Worm (Caenorhabditis elegans) whole organism, young adult: ENCODE results near the gene srh-1.

ENCODE experiments used
- B0035.1 ChIP-seq: sonication (generic microtip); optimal IDR thresholded peaks from 2 replicates; lab custom pipeline; 2016; ENCODE audit warnings: missing genetic modification characterization, mild to moderate bottlenecking, missing compliant biosample characterization, missing genotype, missing genetic modification reagents
- T07F8.4 ChIP-seq: sonication (generic microtip); optimal IDR thresholded peaks from 2 replicates; lab custom pipeline; 2016; ENCODE audit warnings: mild to moderate bottlenecking, missing genetic modification characterization, moderate library complexity, missing compliant biosample characterization
- ama-1 ChIP-seq, 3 experiments: fragments of 150-350 bp in 1 of 3; sonication (generic microtip) in 2 of 3; optimal IDR thresholded peaks; 2 replicates each; lab custom pipeline; 2014 to 2018; ENCODE audit warnings: missing biosample characterization in 2 of 3, missing genetic modification characterization in 2 of 3, missing genetic modification reagents in 2 of 3
- cebp-2 ChIP-seq: fragments of 200-800 bp; sonication (Bioruptor generic); IDR thresholded peaks from 2 replicates; pipeline ENCODE4 v1.3.6; 2022; ENCODE audit warnings: missing genetic modification characterization, missing compliant biosample characterization
- die-1 ChIP-seq: sonication (generic microtip); optimal IDR thresholded peaks from 2 replicates; lab custom pipeline; 2016; ENCODE audit warnings: missing genotype, mild to moderate bottlenecking, missing genetic modification characterization, missing compliant biosample characterization
- dpl-1 ChIP-seq: fragments of 150-350 bp; optimal IDR thresholded peaks from 2 replicates; lab custom pipeline; 2014; ENCODE audit warnings: missing biosample characterization, missing genetic modification reagents, missing genetic modification characterization
- hmg-20 ChIP-seq: fragments of 200-800 bp; sonication (Bioruptor generic); IDR thresholded peaks from 2 replicates; pipeline ENCODE4 v1.3.6; 2022; ENCODE audit warnings: missing genetic modification reagents, missing genetic modification characterization, missing compliant biosample characterization
- hsf-1 ChIP-seq: fragments of 200-800 bp; sonication (Bioruptor generic); IDR thresholded peaks from 2 replicates; pipeline ENCODE4 v1.3.6; 2022; ENCODE audit warnings: missing genetic modification reagents, missing genetic modification characterization, missing compliant biosample characterization
- lag-1 ChIP-seq: fragments of 200-800 bp; sonication (Bioruptor generic); IDR thresholded peaks from 2 replicates; pipeline ENCODE4 v1.3.6; 2022; ENCODE audit warnings: missing genetic modification reagents, missing genetic modification characterization, missing compliant biosample characterization
- lsl-1 ChIP-seq: fragments of 200-800 bp; sonication (Bioruptor generic); optimal IDR thresholded peaks from 2 replicates; lab custom pipeline; 2018; ENCODE audit warnings: mild to moderate bottlenecking, missing genetic modification characterization, moderate library complexity, missing compliant biosample characterization
- nhr-120 ChIP-seq: fragments of 200-800 bp; sonication (Bioruptor generic); IDR thresholded peaks from 2 replicates; pipeline ENCODE4 v1.3.6; 2022; ENCODE audit warnings: missing genetic modification characterization, missing compliant biosample characterization
- nhr-90 ChIP-seq: sonication (generic microtip); optimal IDR thresholded peaks from 2 replicates; lab custom pipeline; 2016; ENCODE audit warnings: missing genotype, mild to moderate bottlenecking, missing genetic modification characterization, missing compliant biosample characterization
- rcor-1 ChIP-seq: fragments of 200-800 bp; sonication (Bioruptor generic); IDR thresholded peaks from 2 replicates; pipeline ENCODE4 v1.3.6; 2022; ENCODE audit warnings: missing genetic modification reagents, missing genetic modification characterization, missing compliant biosample characterization
- snpc-4 ChIP-seq, 5 experiments: fragments of 150-350 bp in 1 of 5; sonication (generic microtip) in 4 of 5; optimal IDR thresholded peaks; 2 replicates each; lab custom pipeline; 2014 to 2018; ENCODE audit warnings: missing genetic modification characterization in 5 of 5, missing biosample characterization in 3 of 5, antibody characterized with exemption in 2 of 5, mild to moderate bottlenecking in 2 of 5, missing compliant biosample characterization in 2 of 5, missing genotype in 2 of 5, moderate library complexity in 2 of 5, missing genetic modification reagents in 1 of 5

DNA sequence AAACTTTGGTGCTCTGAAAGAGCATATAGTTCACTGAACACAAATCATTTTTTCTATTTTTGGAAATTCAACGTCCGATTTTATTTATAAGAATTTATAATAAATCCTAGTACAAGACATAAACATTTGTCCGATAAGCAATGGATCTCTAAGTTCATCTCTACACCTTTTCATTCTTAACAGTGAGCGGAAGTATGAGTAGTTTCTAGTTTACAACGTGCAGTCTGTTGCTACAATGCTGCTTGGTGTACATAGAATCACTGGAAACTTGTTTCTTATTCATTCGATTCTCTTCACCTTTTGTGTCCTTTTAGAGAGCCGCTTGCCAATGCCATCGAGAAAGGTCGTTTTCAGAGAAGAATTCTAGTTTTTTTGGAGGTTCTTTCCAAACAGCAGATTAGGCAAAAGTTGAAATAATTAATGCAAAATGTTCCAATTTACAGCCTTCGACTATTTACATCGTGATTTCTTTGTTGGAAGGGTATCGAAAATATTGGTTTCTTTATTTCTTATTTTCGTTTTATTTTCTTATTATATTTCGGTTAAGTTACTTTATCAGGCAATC is 41.4 kb downstream of the srh-1 start:
- TF ChIP-seq nhr-120 (no peak), hsf-1 (no peak), ama-1 (optimal IDR thresholded peaks at IDR 0.05; lab: Kevin White, UChicago) (no peak), ama-1 (GFP tag; optimal IDR thresholded peaks at IDR 0.05; lab: Kevin White, UChicago) (no peak), cebp-2 (GFP tag; lab: Robert Waterston, UW) (no peak), hmg-20 (GFP tag; lab: Robert Waterston, UW) (no peak), T07F8.4 (no peak), rcor-1 (GFP tag; lab: Robert Waterston, UW) (no peak), dpl-1 (GFP tag; lab: Kevin White, UChicago) (no peak), lsl-1 (no peak), die-1 (tag; lab: Kevin White, UChicago) (no peak), lag-1 (GFP tag; lab: Robert Waterston, UW) (no peak), nhr-90 (tag; lab: Kevin White, UChicago) (no peak), B0035.1 (no peak), snpc-4 (GFP tag; optimal IDR thresholded peaks at IDR 0.05; lab: Kevin White, UChicago) (no peak), snpc-4 (tag; optimal IDR thresholded peaks at IDR 0.05; lab: Kevin White, UChicago) (no peak)
